Worm (Caenorhabditis elegans) whole organism, young adult: ENCODE data around the gene F09G8.7.

ENCODE experiments used
- B0035.1 ChIP-seq: sonication (generic microtip); optimal IDR thresholded peaks from 2 replicates; lab custom pipeline; 2016; ENCODE audit warnings: missing genetic modification characterization, mild to moderate bottlenecking, missing compliant biosample characterization, missing genotype, missing genetic modification reagents
- B0336.3 ChIP-seq: fragments of 200-800 bp; sonication (Bioruptor generic); IDR thresholded peaks from 2 replicates; pipeline ENCODE4 v1.3.6; 2022; ENCODE audit warnings: missing genetic modification characterization, missing compliant biosample characterization
- C06A6.2 ChIP-seq: fragments of 200-800 bp; sonication (Bioruptor generic); conservative IDR thresholded peaks from 2 replicates; pipeline ENCODE4 v1.3.6; 2022; ENCODE audit warnings: missing genetic modification characterization, missing compliant biosample characterization
- ceh-79 ChIP-seq: sonication (generic microtip); optimal IDR thresholded peaks from 2 replicates; lab custom pipeline; 2017; ENCODE audit warnings: mild to moderate bottlenecking, missing genetic modification characterization, missing compliant biosample characterization
- lin-54 ChIP-seq: fragments of 200-800 bp; sonication (Bioruptor generic); optimal IDR thresholded peaks from 2 replicates; lab custom pipeline; 2018; ENCODE audit warnings: mild to moderate bottlenecking, missing genetic modification characterization, missing compliant biosample characterization
- nfya-1 ChIP-seq: sonication (generic microtip); optimal IDR thresholded peaks from 2 replicates; lab custom pipeline; 2017; ENCODE audit warnings: antibody characterized with exemption, missing compliant biosample characterization, missing genetic modification characterization, borderline replicate concordance; ENCODE audit not compliant: insufficient read depth
- nhr-27 ChIP-seq: fragments of 200-800 bp; sonication (Bioruptor generic); optimal IDR thresholded peaks from 2 replicates; lab custom pipeline; 2018; ENCODE audit warnings: mild to moderate bottlenecking, missing genetic modification characterization, moderate library complexity, missing compliant biosample characterization
- nhr-90 ChIP-seq: sonication (generic microtip); optimal IDR thresholded peaks from 2 replicates; lab custom pipeline; 2016; ENCODE audit warnings: missing genotype, mild to moderate bottlenecking, missing genetic modification characterization, missing compliant biosample characterization
- somi-1 ChIP-seq: fragments of 200-800 bp; sonication (Bioruptor generic); optimal IDR thresholded peaks from 2 replicates; lab custom pipeline; 2018; ENCODE audit warnings: mild to moderate bottlenecking, missing genetic modification characterization, missing compliant biosample characterization
- ztf-26 ChIP-seq: sonication (generic microtip); optimal IDR thresholded peaks from 2 replicates; lab custom pipeline; 2017; ENCODE audit warnings: missing genetic modification characterization, missing compliant biosample characterization

DNA sequence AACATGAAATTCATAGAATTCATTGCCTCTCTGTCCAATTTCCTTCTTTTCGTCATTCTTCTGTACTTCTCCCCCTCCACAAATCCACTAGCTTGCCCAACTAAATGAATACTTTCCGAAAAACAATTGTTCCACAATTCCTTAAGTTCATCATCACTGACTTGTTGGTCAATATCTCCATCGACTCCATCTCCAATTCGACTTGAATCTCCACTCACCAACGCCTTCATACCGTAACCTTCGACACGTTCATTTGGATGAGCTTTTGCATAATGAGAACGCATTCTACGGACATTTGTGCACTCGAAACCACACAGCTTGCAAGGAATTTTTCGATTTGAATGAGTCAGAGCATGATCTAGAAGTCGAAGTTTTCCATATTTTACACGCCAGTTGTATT lies 27.2 kb downstream of the F09G8.7 start:
- TF ChIP-seq B0336.3 (GFP tag; lab: Robert Waterston, UW) (no peak), nfya-1 (tag; lab: Kevin White, UChicago) (no peak), ceh-79 (tag; lab: Kevin White, UChicago) (no peak), nhr-27 (tag; lab: Kevin White, UChicago) (no peak), B0035.1 (tag; lab: Kevin White, UChicago) (no peak), nhr-90 (tag; lab: Kevin White, UChicago) (no peak), lin-54 (no peak), somi-1 (GFP tag; lab: Kevin White, UChicago) (no peak), ztf-26 (no peak), C06A6.2 (no peak)
